Fruit fly (Drosophila melanogaster): ENCODE data around the gene CG5783.
A peak's percentile ranks its signal among the peaks of the same experiment; 100 is the strongest.

Gene CG5783

dm6 chr2L:18145253-18145652, 10.6 kb upstream of the CG5783 start (continued):
- TF ChIP-seq Ada2b (GFP tag; IDR thresholded peaks at IDR 0.05) = peak; percentile 78
- TF ChIP-seq Awh (GFP tag; IDR thresholded peaks at IDR 0.05) = peak; percentile 73
- peak; percentile 88 for TF ChIP-seq jumu (GFP tag; optimal IDR thresholded peaks at IDR 0.05)
- TF ChIP-seq wek (GFP tag; optimal IDR thresholded peaks at IDR 0.05) = peak; percentile 46
- peak; percentile 95 for TF ChIP-seq ac (GFP tag; optimal IDR thresholded peaks at IDR 0.05)
- peak; percentile 56 for TF ChIP-seq CG12659 (GFP tag; optimal IDR thresholded peaks at IDR 0.05)
- TF ChIP-seq Gsc (GFP tag; IDR thresholded peaks at IDR 0.05) = peak; percentile 72; the same call in 1 of the 2 replicates
- TF ChIP-seq sob (GFP tag; IDR thresholded peaks at IDR 0.05) = peak; percentile 77
- TF ChIP-seq Hand (GFP tag; optimal IDR thresholded peaks at IDR 0.05) = no peak
- peak; percentile 63 for TF ChIP-seq CG10274 (GFP tag; optimal IDR thresholded peaks at IDR 0.05)
- TF ChIP-seq CG15479 (GFP tag; optimal IDR thresholded peaks at IDR 0.05) = peak; percentile 74
- peak; percentile 89 for TF ChIP-seq phol (tag; optimal IDR thresholded peaks at IDR 0.05)
- TF ChIP-seq tx (GFP tag; optimal IDR thresholded peaks at IDR 0.05) = peak; percentile 74
- TF ChIP-seq CG18764 (GFP tag; optimal IDR thresholded peaks at IDR 0.05) = peak; percentile 79
- TF ChIP-seq CG10543 (GFP tag; optimal IDR thresholded peaks at IDR 0.05) = no peak
- TF ChIP-seq bab2 (GFP tag; optimal IDR thresholded peaks at IDR 0.05) = peak; percentile 87
- no peak for TF ChIP-seq Hr39 (optimal IDR thresholded peaks at IDR 0.05)
- peak; percentile 56 for TF ChIP-seq Lhr (GFP tag; optimal IDR thresholded peaks at IDR 0.05)
- TF ChIP-seq CG31441 (GFP tag; IDR thresholded peaks at IDR 0.05) = peak; percentile 86
- TF ChIP-seq CG17359 (tag; optimal IDR thresholded peaks at IDR 0.05) = peak; percentile 76
- no peak for TF ChIP-seq hb (GFP tag; IDR thresholded peaks at IDR 0.05; ENCODE audit: partially characterized antibody)
- TF ChIP-seq CG8089 (GFP tag; optimal IDR thresholded peaks at IDR 0.05) = peak; percentile 84
- peak; percentile 80 for TF ChIP-seq Oli (tag; optimal IDR thresholded peaks at IDR 0.05)
- TF ChIP-seq CG1529 (GFP tag; optimal IDR thresholded peaks at IDR 0.05) = peak; percentile 69
- peak; percentile 77 for TF ChIP-seq Dad (GFP tag; optimal IDR thresholded peaks at IDR 0.05)
- peak; percentile 89 for TF ChIP-seq CG6689 (GFP tag; IDR thresholded peaks at IDR 0.05)
- peak; percentile 74 for TF ChIP-seq crc (GFP tag; optimal IDR thresholded peaks at IDR 0.05)
- peak; percentile 85 for TF ChIP-seq CG30431 (GFP tag; optimal IDR thresholded peaks at IDR 0.05)
- peak; percentile 85 for TF ChIP-seq croc (GFP tag; conservative IDR thresholded peaks at IDR 0.05)
- TF ChIP-seq Atf-2 (GFP tag; optimal IDR thresholded peaks at IDR 0.05) = peak; percentile 80
- TF ChIP-seq ara (GFP tag; IDR thresholded peaks at IDR 0.05) = peak; percentile 97
- TF ChIP-seq run (tag; optimal IDR thresholded peaks at IDR 0.05) = no peak
- TF ChIP-seq E2f1 (GFP tag; IDR thresholded peaks at IDR 0.05) = peak; percentile 82
- peak; percentile 23 for TF ChIP-seq sima (GFP tag; optimal IDR thresholded peaks at IDR 0.05)
- peak; percentile 86 for TF ChIP-seq CG10654 (GFP tag; optimal IDR thresholded peaks at IDR 0.05)
- 0 out of 2 replicates have a peak, but pooled peaks have one; percentile 30 for TF ChIP-seq cas (GFP tag; IDR thresholded peaks at IDR 0.05)
- TF ChIP-seq hth (optimal IDR thresholded peaks at IDR 0.05) = no peak
- peak; percentile 98 for TF ChIP-seq CG9727 (GFP tag; optimal IDR thresholded peaks at IDR 0.05)
- peak; percentile 86 for TF ChIP-seq slou (GFP tag; optimal IDR thresholded peaks at IDR 0.05)
- TF ChIP-seq CG30403 (GFP tag; optimal IDR thresholded peaks at IDR 0.05) = peak; percentile 87
- peak; percentile 89 for TF ChIP-seq CG1602 (GFP tag; optimal IDR thresholded peaks at IDR 0.05)
- TF ChIP-seq fu2 (GFP tag; optimal IDR thresholded peaks at IDR 0.05) = peak; percentile 76
- peak; percentile 77 for TF ChIP-seq Gug (GFP tag; IDR thresholded peaks at IDR 0.05)
- peak; percentile 58 for TF ChIP-seq rib (GFP tag; IDR thresholded peaks at IDR 0.05)
- peak; percentile 79 for TF ChIP-seq shn (GFP tag; optimal IDR thresholded peaks at IDR 0.05)
- peak; percentile 43 for TF ChIP-seq CG13894 (tag; optimal IDR thresholded peaks at IDR 0.05)
- peak; percentile 94 for TF ChIP-seq CG17829 (tag; optimal IDR thresholded peaks at IDR 0.05)
- TF ChIP-seq hbn (GFP tag; IDR thresholded peaks at IDR 0.05; ENCODE audit: partially characterized antibody) = no peak
- TF ChIP-seq sens (GFP tag) = peak; percentile 98
- peak; percentile 89 for TF ChIP-seq Usf (GFP tag; optimal IDR thresholded peaks at IDR 0.05)
- no peak for TF ChIP-seq CG4328 (GFP tag; optimal IDR thresholded peaks at IDR 0.05)
- TF ChIP-seq chn (GFP tag; optimal IDR thresholded peaks at IDR 0.05) = peak; percentile 83
- peak; percentile 87 for TF ChIP-seq CG17361 (GFP tag; IDR thresholded peaks at IDR 0.05)

Measured in whole organism, embryonic.